Fruit fly (Drosophila melanogaster) whole organism, prepupa: ENCODE data around the gene Pitslre.
A peak's percentile ranks its signal among the peaks of the same experiment; 100 is the strongest.

Experiments used
- Blimp-1 ChIP-seq: fragments of 200-800 bp; sonication (Bioruptor generic); optimal IDR thresholded peaks from 3 replicates; lab custom pipeline; 2017; ENCODE audit warnings: missing biosample characterization, missing genetic modification characterization, mild to moderate bottlenecking, moderate library complexity, missing genetic modification reagents
- CG10631 ChIP-seq: fragments of 200-800 bp; sonication (Bioruptor generic); optimal IDR thresholded peaks from 2 replicates; lab custom pipeline; 2016; ENCODE audit warnings: missing biosample characterization, missing genetic modification characterization
- CG11762 ChIP-seq: fragments of 200-800 bp; sonication (Bioruptor generic); optimal IDR thresholded peaks from 3 replicates; lab custom pipeline; 2016; ENCODE audit warnings: missing biosample characterization, missing genetic modification characterization; ENCODE audit not compliant: insufficient read depth
- CG15336 ChIP-seq: fragments of 200-800 bp; sonication (Bioruptor generic); IDR thresholded peaks from 2 replicates; pipeline ENCODE4 v1.3.6; 2022; ENCODE audit warnings: missing biosample characterization, missing genetic modification characterization
- CG1621 ChIP-seq: fragments of 200-800 bp; sonication (Bioruptor generic); optimal IDR thresholded peaks from 3 replicates; lab custom pipeline; 2018; ENCODE audit warnings: missing biosample characterization, mild to moderate bottlenecking, missing genetic modification characterization
- CG16779 ChIP-seq: fragments of 200-800 bp; sonication (Bioruptor generic); optimal IDR thresholded peaks from 3 replicates; lab custom pipeline; 2017; ENCODE audit warnings: missing biosample characterization, mild to moderate bottlenecking, missing genetic modification characterization
- CG3032 ChIP-seq: fragments of 200-800 bp; optimal IDR thresholded peaks from 2 replicates; lab custom pipeline; 2019; ENCODE audit warnings: missing biosample characterization, mild to moderate bottlenecking, missing genetic modification characterization, moderate library complexity
- CG31627 ChIP-seq: fragments of 200-800 bp; sonication (Bioruptor generic); optimal IDR thresholded peaks from 3 replicates; lab custom pipeline; 2016; ENCODE audit warnings: missing biosample characterization, missing genetic modification characterization
- CG32006 ChIP-seq: fragments of 200-800 bp; sonication (Bioruptor generic); optimal IDR thresholded peaks from 3 replicates; lab custom pipeline; 2017; ENCODE audit warnings: missing biosample characterization, mild to moderate bottlenecking, missing genetic modification characterization
- CG34406 ChIP-seq: fragments of 200-800 bp; sonication (Bioruptor generic); optimal IDR thresholded peaks from 3 replicates; lab custom pipeline; 2016; ENCODE audit warnings: missing biosample characterization, missing genetic modification characterization
- CG3919 ChIP-seq: fragments of 200-800 bp; sonication (Bioruptor generic); optimal IDR thresholded peaks from 3 replicates; lab custom pipeline; 2016; ENCODE audit warnings: missing biosample characterization, missing genetic modification characterization
- CG4318 ChIP-seq: fragments of 200-800 bp; sonication (Bioruptor generic); optimal IDR thresholded peaks from 3 replicates; lab custom pipeline; 2017; ENCODE audit warnings: missing biosample characterization, mild to moderate bottlenecking, missing genetic modification characterization
- CG6276 ChIP-seq: fragments of 200-800 bp; sonication (Bioruptor generic); optimal IDR thresholded peaks from 2 replicates; lab custom pipeline; 2017; ENCODE audit warnings: missing biosample characterization, mild to moderate bottlenecking, missing genetic modification characterization
- CG6808 ChIP-seq: fragments of 200-800 bp; sonication (Bioruptor generic); optimal IDR thresholded peaks from 3 replicates; lab custom pipeline; 2017; ENCODE audit warnings: missing biosample characterization, missing genetic modification characterization, mild to moderate bottlenecking, moderate library complexity, missing genetic modification reagents
- CG7368 ChIP-seq: fragments of 200-800 bp; sonication (Bioruptor generic); optimal IDR thresholded peaks from 3 replicates; lab custom pipeline; 2016; ENCODE audit warnings: missing biosample characterization, missing genetic modification characterization
- CG8319 ChIP-seq: fragments of 200-800 bp; sonication (Bioruptor generic); optimal IDR thresholded peaks from 3 replicates; lab custom pipeline; 2016; ENCODE audit warnings: missing biosample characterization, missing genetic modification characterization
- Eip75B ChIP-seq: fragments of 200-800 bp; sonication (Bioruptor generic); optimal IDR thresholded peaks from 3 replicates; lab custom pipeline; 2016; ENCODE audit warnings: missing biosample characterization, missing genetic modification characterization
- Eip78C ChIP-seq: fragments of 200-800 bp; sonication (Bioruptor generic); peaks from one replicate; lab custom pipeline; 2016; ENCODE audit warnings: missing biosample characterization, missing genetic modification characterization
- Eip93F ChIP-seq: fragments of 200-800 bp; sonication (Bioruptor generic); optimal IDR thresholded peaks from 2 replicates; lab custom pipeline; 2016; ENCODE audit warnings: missing biosample characterization, mild to moderate bottlenecking, missing genetic modification characterization
- Ets96B ChIP-seq: fragments of 200-800 bp; optimal IDR thresholded peaks from 2 replicates; lab custom pipeline; 2019; ENCODE audit warnings: missing biosample characterization, mild to moderate bottlenecking, missing genetic modification characterization, moderate library complexity
- Hr38 ChIP-seq: sonication (Bioruptor generic); optimal IDR thresholded peaks from 2 replicates; lab custom pipeline; 2016; ENCODE audit warnings: missing biosample characterization, missing genetic modification characterization
- Hr39 ChIP-seq: fragments of 200-800 bp; sonication (Bioruptor generic); optimal IDR thresholded peaks from 2 replicates; lab custom pipeline; 2016; ENCODE audit warnings: missing biosample characterization, missing genetic modification characterization
- Hr4 ChIP-seq: fragments of 200-800 bp; sonication (Bioruptor generic); optimal IDR thresholded peaks from 3 replicates; lab custom pipeline; 2016; ENCODE audit warnings: missing biosample characterization, missing genetic modification characterization
- Lpt ChIP-seq: fragments of 200-800 bp; sonication (Bioruptor generic); optimal IDR thresholded peaks from 3 replicates; lab custom pipeline; 2016; ENCODE audit warnings: missing biosample characterization, missing genetic modification characterization
- Met ChIP-seq: fragments of 200-800 bp; sonication (Bioruptor generic); optimal IDR thresholded peaks from 3 replicates; lab custom pipeline; 2016; ENCODE audit warnings: missing biosample characterization, missing genetic modification characterization
- OdsH ChIP-seq: fragments of 200-800 bp; sonication (Bioruptor generic); optimal IDR thresholded peaks from 3 replicates; lab custom pipeline; 2016; ENCODE audit warnings: missing biosample characterization, missing genetic modification characterization
- Sox14 ChIP-seq: fragments of 200-800 bp; sonication (Bioruptor generic); optimal IDR thresholded peaks from 3 replicates; lab custom pipeline; 2016; ENCODE audit warnings: missing biosample characterization, missing genetic modification characterization
- achi ChIP-seq: fragments of 200-800 bp; sonication (Bioruptor generic); optimal IDR thresholded peaks from 3 replicates; lab custom pipeline; 2016; ENCODE audit warnings: missing biosample characterization, missing genetic modification characterization
- acj6 ChIP-seq: fragments of 200-800 bp; sonication (Bioruptor generic); optimal IDR thresholded peaks from 3 replicates; lab custom pipeline; 2016; ENCODE audit warnings: missing biosample characterization, missing genetic modification characterization
- cyc ChIP-seq: fragments of 200-800 bp; sonication (Bioruptor generic); optimal IDR thresholded peaks from 3 replicates; lab custom pipeline; 2016; ENCODE audit warnings: missing biosample characterization, missing genetic modification characterization
- dac ChIP-seq: fragments of 200-800 bp; sonication (Bioruptor generic); optimal IDR thresholded peaks from 2 replicates; lab custom pipeline; 2017; ENCODE audit warnings: missing biosample characterization, mild to moderate bottlenecking, missing genetic modification characterization
- dsx ChIP-seq: fragments of 200-800 bp; optimal IDR thresholded peaks from 3 replicates; lab custom pipeline; 2019; ENCODE audit warnings: missing biosample characterization, mild to moderate bottlenecking, missing genetic modification characterization, moderate library complexity; ENCODE audit not compliant: poor library complexity, severe bottlenecking
- fd59A ChIP-seq: fragments of 200-800 bp; sonication (Bioruptor generic); optimal IDR thresholded peaks from 2 replicates; lab custom pipeline; 2017; ENCODE audit warnings: missing biosample characterization, mild to moderate bottlenecking, missing genetic modification characterization, missing genetic modification reagents
- fd85E ChIP-seq: fragments of 200-800 bp; sonication (Bioruptor generic); optimal IDR thresholded peaks from 3 replicates; lab custom pipeline; 2016; ENCODE audit warnings: missing biosample characterization, missing genetic modification characterization
- fkh ChIP-seq: fragments of 200-800 bp; sonication (Bioruptor generic); optimal IDR thresholded peaks from 3 replicates; lab custom pipeline; 2017; ENCODE audit warnings: missing biosample characterization, mild to moderate bottlenecking, missing genetic modification characterization, moderate library complexity
- lz ChIP-seq: fragments of 200-800 bp; sonication (Bioruptor generic); optimal IDR thresholded peaks from 3 replicates; lab custom pipeline; 2016; ENCODE audit warnings: missing biosample characterization, missing genetic modification characterization
- net ChIP-seq: fragments of 200-800 bp; sonication (Bioruptor generic); optimal IDR thresholded peaks from 3 replicates; lab custom pipeline; 2016; ENCODE audit warnings: missing biosample characterization, missing genetic modification characterization
- pdm3 ChIP-seq: fragments of 200-800 bp; sonication (Bioruptor generic); optimal IDR thresholded peaks from 3 replicates; lab custom pipeline; 2016; ENCODE audit warnings: missing biosample characterization, missing genetic modification characterization
- ss ChIP-seq, 2 experiments: fragments of 200-800 bp; sonication (Bioruptor generic); optimal IDR thresholded peaks; 2 replicates in 1 of 2; 3 replicates in 1 of 2; lab custom pipeline; 2017 to 2018; ENCODE audit warnings: mild to moderate bottlenecking in 2 of 2, missing biosample characterization in 2 of 2, missing genetic modification characterization in 2 of 2, moderate library complexity in 1 of 2
- svp ChIP-seq: fragments of 200-800 bp; sonication (Bioruptor generic); peaks from one replicate; lab custom pipeline; 2016; ENCODE audit warnings: missing biosample characterization, missing genetic modification characterization
- topi ChIP-seq: fragments of 200-800 bp; sonication (Bioruptor generic); optimal IDR thresholded peaks from 3 replicates; lab custom pipeline; 2016; ENCODE audit warnings: missing biosample characterization, missing genetic modification characterization
- vri ChIP-seq: fragments of 200-800 bp; sonication (Bioruptor generic); optimal IDR thresholded peaks from 3 replicates; lab custom pipeline; 2016; ENCODE audit warnings: missing biosample characterization, mild to moderate bottlenecking, missing genetic modification characterization

The Pitslre gene

dm6 chr3L:20778224-20779063, 7.1 kb downstream of the Pitslre start, which contains the start of the genes Pex16 and Pex14 (continued):
- no peak for TF ChIP-seq vri
- TF ChIP-seq dac (GFP tag; lab: Kevin White, UChicago) = peak; percentile 27
- peak; percentile 46 for TF ChIP-seq CG11762 (GFP tag; lab: Kevin White, UChicago)
- TF ChIP-seq CG15336 = peak; percentile 59
- TF ChIP-seq Lpt (GFP tag; lab: Kevin White, UChicago) = peak; percentile 41
- TF ChIP-seq CG4318 (GFP tag; lab: Kevin White, UChicago) = no peak
- peak; percentile 78 for TF ChIP-seq pdm3
- TF ChIP-seq svp = peak; percentile 91

- peak; percentile 6; the same call in 1 of the 2 replicates for TF ChIP-seq CG15336
- TF ChIP-seq fkh = peak; percentile 10
- TF ChIP-seq CG8319 (GFP tag; lab: Kevin White, UChicago) = no peak
- TF ChIP-seq CG10631 (GFP tag; lab: Kevin White, UChicago) = no peak
- TF ChIP-seq CG1621 = peak; percentile 34
Measured at dm6 chr3L:20784394-20784793, 13.1 kb downstream of the Pitslre start.

dm6 chr3L:20784812-20785671, 13.7 kb downstream of the Pitslre start:
- TF ChIP-seq CG8319 (GFP tag; lab: Kevin White, UChicago) (no peak), Eip75B (GFP tag; lab: Kevin White, UChicago) (peak; percentile 28), pdm3 (peak; percentile 55), CG15336 (peak; percentile 56), Met (peak; percentile 55), Lpt (GFP tag; lab: Kevin White, UChicago) (peak; percentile 3), fd59A (GFP tag; lab: Kevin White, UChicago) (no peak), CG11762 (GFP tag; lab: Kevin White, UChicago) (peak; percentile 5), Hr39 (GFP tag; lab: Kevin White, UChicago) (peak; percentile 41), Hr38 (GFP tag; lab: Kevin White, UChicago) (no peak), CG6808 (GFP tag; lab: Kevin White, UChicago) (peak; percentile 57), CG34406 (peak; percentile 32), acj6 (GFP tag; lab: Kevin White, UChicago) (no peak), fd85E (GFP tag; lab: Kevin White, UChicago) (no peak), net (peak; percentile 38), dsx (peak; percentile 11), CG3032 (tag; lab: Kevin White, UChicago) (peak; percentile 88), fkh (peak; percentile 6), CG32006 (GFP tag; lab: Kevin White, UChicago) (peak; percentile 68), Hr4 (GFP tag; lab: Kevin White, UChicago) (peak; percentile 69), svp (peak; percentile 59), CG31627 (GFP tag; lab: Kevin White, UChicago) (peak; percentile 25), Eip93F (GFP tag; lab: Kevin White, UChicago) (peak; percentile 57), ss (GFP tag; optimal IDR thresholded peaks at IDR 0.05; lab: Kevin White, UChicago) (peak; percentile 44 to 60), achi (GFP tag; lab: Kevin White, UChicago) (peak; percentile 37), cyc (GFP tag; lab: Kevin White, UChicago) (peak; percentile 15), CG6276 (GFP tag; lab: Kevin White, UChicago) (peak; percentile 36), CG3919 (GFP tag; lab: Kevin White, UChicago) (peak; percentile 2), Sox14 (peak; percentile 43), CG16779 (tag; lab: Kevin White, UChicago) (no peak), CG10631 (GFP tag; lab: Kevin White, UChicago) (no peak), OdsH (peak; percentile 65), lz (peak; percentile 27), topi (peak; percentile 48), dac (GFP tag; lab: Kevin White, UChicago) (no peak), Eip78C (GFP tag; lab: Kevin White, UChicago) (peak; percentile 91), CG7368 (no peak), Ets96B (tag; lab: Kevin White, UChicago) (peak; percentile 19), vri (peak; percentile 41), Blimp-1 (GFP tag; lab: Kevin White, UChicago) (peak; percentile 44)
